Fruit fly (Drosophila melanogaster) whole organism, adult: ENCODE results near the gene CCDC53.

Experiments
- CG11617 ChIP-seq: fragments of 200-800 bp; sonication (Bioruptor generic); optimal IDR thresholded peaks from 2 replicates; lab custom pipeline; 2017; ENCODE audit warnings: mild to moderate bottlenecking, missing biosample characterization, missing genetic modification reagents, missing genetic modification characterization
- CG14711 ChIP-seq: fragments of 200-800 bp; sonication (Bioruptor generic); optimal IDR thresholded peaks from 2 replicates; lab custom pipeline; 2018; ENCODE audit warnings: missing biosample characterization, mild to moderate bottlenecking, missing genetic modification characterization, moderate library complexity
- CG33017 ChIP-seq: fragments of 200-800 bp; sonication (Bioruptor generic); optimal IDR thresholded peaks from 2 replicates; lab custom pipeline; 2018; ENCODE audit warnings: missing biosample characterization, mild to moderate bottlenecking, missing genetic modification characterization, moderate library complexity
- CG5204 ChIP-seq: fragments of 200-800 bp; sonication (Bioruptor generic); optimal IDR thresholded peaks from 2 replicates; lab custom pipeline; 2016; ENCODE audit warnings: missing biosample characterization, missing genetic modification characterization
- CG7045 ChIP-seq: fragments of 200-800 bp; sonication (Bioruptor generic); optimal IDR thresholded peaks from 2 replicates; lab custom pipeline; 2017; ENCODE audit warnings: missing biosample characterization, mild to moderate bottlenecking, missing genetic modification characterization
- Clk ChIP-seq: fragments of 200-800 bp; sonication (Bioruptor generic); optimal IDR thresholded peaks from 2 replicates; lab custom pipeline; 2017; ENCODE audit warnings: missing biosample characterization, missing genetic modification characterization
- Crg-1 ChIP-seq: fragments of 200-800 bp; sonication (Bioruptor generic); optimal IDR thresholded peaks from 2 replicates; lab custom pipeline; 2016; ENCODE audit warnings: missing biosample characterization, missing genetic modification characterization
- Mnt ChIP-seq: fragments of 200-800 bp; sonication (Bioruptor generic); optimal IDR thresholded peaks from 2 replicates; lab custom pipeline; 2016; ENCODE audit warnings: missing biosample characterization, mild to moderate bottlenecking, missing genetic modification characterization
- bab1 ChIP-seq: fragments of 200-800 bp; sonication (Bioruptor generic); optimal IDR thresholded peaks from 3 replicates; lab custom pipeline; 2019; ENCODE audit warnings: missing biosample characterization, mild to moderate bottlenecking, missing genetic modification characterization, moderate library complexity
- cic ChIP-seq: fragments of 200-800 bp; sonication (Bioruptor generic); optimal IDR thresholded peaks from 2 replicates; lab custom pipeline; 2017; ENCODE audit warnings: missing biosample characterization, mild to moderate bottlenecking, missing genetic modification characterization, moderate library complexity
- cnc ChIP-seq, 2 experiments: fragments of >200 bp; optimal IDR thresholded peaks; 2 replicates each; lab custom pipeline; 2017
- kay ChIP-seq: fragments of 200-800 bp; sonication (Bioruptor generic); peaks from one replicate; lab custom pipeline; 2016; ENCODE audit warnings: missing biosample characterization, missing genetic modification characterization, borderline replicate concordance
- pad ChIP-seq: fragments of 200-800 bp; sonication (Bioruptor generic); optimal IDR thresholded peaks from 3 replicates; lab custom pipeline; 2017; ENCODE audit warnings: missing biosample characterization, missing genetic modification characterization, mild to moderate bottlenecking, moderate library complexity, missing genetic modification reagents

DNA sequence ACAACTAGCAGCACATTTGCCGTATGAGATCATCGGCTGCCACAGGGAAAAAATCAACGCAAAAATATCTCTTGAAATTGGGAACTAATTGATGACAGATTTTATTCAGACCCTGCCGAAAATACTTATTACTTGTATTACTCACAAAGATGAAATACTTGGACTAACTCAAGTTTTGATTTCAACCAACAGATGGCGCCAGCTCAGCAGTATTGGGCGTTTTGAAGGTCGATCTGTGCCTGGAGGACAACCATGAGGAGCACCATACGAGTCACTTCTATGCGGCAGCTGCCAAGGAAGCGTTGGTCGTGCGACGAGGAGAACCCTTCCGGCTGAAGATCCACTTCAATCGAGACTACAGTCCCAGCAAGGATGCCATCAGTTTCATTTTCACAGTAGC lies 16.6 kb upstream of the CCDC53 start:
- TF ChIP-seq Clk (GFP tag; lab: Kevin White, UChicago) = no peak
- TF ChIP-seq CG11617 (GFP tag; lab: Kevin White, UChicago) = no peak
- no peak for TF ChIP-seq bab1 (GFP tag; lab: Kevin White, UChicago)
- TF ChIP-seq CG7045 (GFP tag; lab: Kevin White, UChicago) = no peak
- TF ChIP-seq Mnt (GFP tag; lab: Kevin White, UChicago) = no peak
- no peak for TF ChIP-seq cnc (optimal IDR thresholded peaks at IDR 0.05; lab: Kevin White, UChicago)
- TF ChIP-seq pad (GFP tag; lab: Kevin White, UChicago) = no peak
- TF ChIP-seq cic (GFP tag; lab: Kevin White, UChicago) = no peak
- TF ChIP-seq Crg-1 (GFP tag; lab: Kevin White, UChicago) = no peak
- TF ChIP-seq CG14711 (tag; lab: Kevin White, UChicago) = no peak
- TF ChIP-seq CG33017 (tag; lab: Kevin White, UChicago) = no peak
- no peak for TF ChIP-seq kay (GFP tag; lab: Kevin White, UChicago)
- no peak for TF ChIP-seq CG5204 (GFP tag; lab: Kevin White, UChicago)
